Worm (Caenorhabditis elegans) whole organism, L4/young adult: ENCODE data around the gene tin-9.1.

Experiments used
- W03F9.2 ChIP-seq: fragments of 150-350 bp; optimal IDR thresholded peaks from 2 replicates; lab custom pipeline; 2014; ENCODE audit warnings: missing biosample characterization, missing genetic modification characterization
- dao-5 ChIP-seq: sonication (generic microtip); optimal IDR thresholded peaks from 2 replicates; lab custom pipeline; 2016; ENCODE audit warnings: missing genotype, missing genetic modification characterization, moderate library complexity, missing compliant biosample characterization
- him-1 ChIP-seq: sonication (generic microtip); optimal IDR thresholded peaks from 2 replicates; lab custom pipeline; 2016; ENCODE audit warnings: missing genotype, missing genetic modification reagents, missing genetic modification characterization, missing compliant biosample characterization

The tin-9.1 gene

ce11 chrIV:7023004-7023403 lies 21.4 kb downstream of the tin-9.1 start:
- no peak for TF ChIP-seq dao-5 (tag; lab: Kevin White, UChicago)
- peak; percentile 55 for TF ChIP-seq W03F9.2 (tag; lab: Kevin White, UChicago)
- no peak for TF ChIP-seq him-1 (tag; lab: Kevin White, UChicago)

ce11 chrIV:7022227-7022626 lies 22.2 kb downstream of the tin-9.1 start:
- no peak for TF ChIP-seq him-1 (tag; lab: Kevin White, UChicago)
- no peak for TF ChIP-seq dao-5 (tag; lab: Kevin White, UChicago)
- no peak for TF ChIP-seq W03F9.2 (tag; lab: Kevin White, UChicago)

ce11 chrIV:7020630-7021029 lies 23.8 kb downstream of the tin-9.1 start:
- no peak for TF ChIP-seq dao-5 (tag; lab: Kevin White, UChicago)
- TF ChIP-seq him-1 (tag; lab: Kevin White, UChicago), result no peak
- TF ChIP-seq W03F9.2 (tag; lab: Kevin White, UChicago), result no peak

ce11 chrIV:7018623-7019022 lies 25.8 kb downstream of the tin-9.1 start:
- TF ChIP-seq him-1 (tag; lab: Kevin White, UChicago) (no peak), W03F9.2 (tag; lab: Kevin White, UChicago) (no peak), dao-5 (tag; lab: Kevin White, UChicago) (no peak)

- TF ChIP-seq him-1 (tag; lab: Kevin White, UChicago), result no peak
- no peak for TF ChIP-seq W03F9.2 (tag; lab: Kevin White, UChicago)
- no peak for TF ChIP-seq dao-5 (tag; lab: Kevin White, UChicago)
Measured at ce11 chrIV:7017123-7017674, 27.2 kb downstream of the tin-9.1 start, which contains the start of gene gldi-4. gldi-4 (plus strand) TSS chrIV:7017624.

- TF ChIP-seq W03F9.2 (tag; lab: Kevin White, UChicago) (no peak), dao-5 (tag; lab: Kevin White, UChicago) (no peak), him-1 (tag; lab: Kevin White, UChicago) (no peak)
Measured at ce11 chrIV:7016502-7016901, 27.9 kb downstream of the tin-9.1 start.

ce11 chrIV:7012731-7013445 lies 31.5 kb downstream of the tin-9.1 start:
- TF ChIP-seq him-1 (tag; lab: Kevin White, UChicago) (no peak), W03F9.2 (tag; lab: Kevin White, UChicago) (peak; percentile 38), dao-5 (tag; lab: Kevin White, UChicago) (no peak)

ce11 chrIV:7012214-7012613 lies 32.2 kb downstream of the tin-9.1 start:
- TF ChIP-seq him-1 (tag; lab: Kevin White, UChicago) (no peak), W03F9.2 (tag; lab: Kevin White, UChicago) (no peak), dao-5 (tag; lab: Kevin White, UChicago) (no peak)

ce11 chrIV:7011728-7012127 lies 32.7 kb downstream of the tin-9.1 start, which contains the start of gene trxr-1:
trxr-1 (plus strand) TSS chrIV:7011954.
- TF ChIP-seq him-1 (tag; lab: Kevin White, UChicago) (no peak), dao-5 (tag; lab: Kevin White, UChicago) (no peak), W03F9.2 (tag; lab: Kevin White, UChicago) (no peak)

ce11 chrIV:7010835-7011234 lies 33.6 kb downstream of the tin-9.1 start, which contains the start of gene C25A8.1:
C25A8.1 (plus strand) TSS chrIV:7011135.
- TF ChIP-seq W03F9.2 (tag; lab: Kevin White, UChicago), result no peak
- TF ChIP-seq him-1 (tag; lab: Kevin White, UChicago), result no peak
- no peak for TF ChIP-seq dao-5 (tag; lab: Kevin White, UChicago)

- no peak for TF ChIP-seq dao-5 (tag; lab: Kevin White, UChicago)
- TF ChIP-seq him-1 (tag; lab: Kevin White, UChicago), result no peak
- TF ChIP-seq W03F9.2 (tag; lab: Kevin White, UChicago), result no peak
Measured at ce11 chrIV:7010195-7010594, 34.2 kb downstream of the tin-9.1 start.

ce11 chrIV:7009531-7009930 lies 34.9 kb downstream of the tin-9.1 start, which contains the start of gene C25A8.2:
C25A8.2 (plus strand) TSS chrIV:7009831.
- TF ChIP-seq him-1 (tag; lab: Kevin White, UChicago) (no peak), W03F9.2 (tag; lab: Kevin White, UChicago) (no peak), dao-5 (tag; lab: Kevin White, UChicago) (no peak)

ce11 chrIV:7003323-7003722 lies 41.1 kb downstream of the tin-9.1 start, which contains the start of gene cht-3:
cht-3 (plus strand) TSS chrIV:7003623.
- TF ChIP-seq W03F9.2 (tag; lab: Kevin White, UChicago) (no peak), dao-5 (tag; lab: Kevin White, UChicago) (no peak), him-1 (tag; lab: Kevin White, UChicago) (no peak)
